Worm (Caenorhabditis elegans): Measurements from ENCODE around the gene hecd-1.

Gene hecd-1

DNA sequence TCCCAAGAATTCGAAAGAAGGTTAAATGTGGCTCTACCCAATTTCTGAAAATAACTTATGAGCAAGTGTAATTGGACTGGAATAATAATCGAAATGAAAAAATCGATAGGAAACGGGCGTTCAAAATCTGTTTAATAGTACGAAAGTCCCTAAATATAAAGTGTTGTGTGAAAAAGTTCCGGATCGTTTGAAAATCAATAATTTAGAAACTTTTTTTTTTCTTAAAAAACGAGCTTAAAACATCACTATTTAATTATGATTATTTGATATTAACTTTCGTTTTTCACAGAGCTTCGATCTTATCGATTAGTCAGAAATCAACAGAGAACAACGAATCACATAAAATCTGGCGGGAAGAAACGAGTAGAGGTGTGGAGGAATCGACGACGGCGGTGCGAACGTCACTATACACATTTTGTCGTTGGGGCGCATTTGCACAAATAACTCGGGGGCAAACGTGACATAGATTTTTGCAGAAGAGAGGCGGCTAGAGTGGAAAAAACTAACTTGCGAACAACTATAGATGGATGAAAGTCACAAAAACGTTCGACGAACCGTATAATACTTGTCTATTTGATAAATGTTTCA is at the start of gene hecd-1:
Gene hecd-1 (minus strand): TSS at position 51 of the 588 bp plus-strand sequence.
- TF ChIP-seq ama-1 (optimal IDR thresholded peaks at IDR 0.05) (no peak), pes-1 (GFP tag; IDR thresholded peaks at IDR 0.05) (no peak), ceh-13 (GFP tag; optimal IDR thresholded peaks at IDR 0.05) (no peak), F13C5.2 (tag; optimal IDR thresholded peaks at IDR 0.05) (no peak), tbx-37 (GFP tag; conservative IDR thresholded peaks at IDR 0.05) (no peak), tbx-11 (GFP tag; IDR thresholded peaks at IDR 0.05) (no peak), hnd-1 (tag; optimal IDR thresholded peaks at IDR 0.05) (no peak)

DNA sequence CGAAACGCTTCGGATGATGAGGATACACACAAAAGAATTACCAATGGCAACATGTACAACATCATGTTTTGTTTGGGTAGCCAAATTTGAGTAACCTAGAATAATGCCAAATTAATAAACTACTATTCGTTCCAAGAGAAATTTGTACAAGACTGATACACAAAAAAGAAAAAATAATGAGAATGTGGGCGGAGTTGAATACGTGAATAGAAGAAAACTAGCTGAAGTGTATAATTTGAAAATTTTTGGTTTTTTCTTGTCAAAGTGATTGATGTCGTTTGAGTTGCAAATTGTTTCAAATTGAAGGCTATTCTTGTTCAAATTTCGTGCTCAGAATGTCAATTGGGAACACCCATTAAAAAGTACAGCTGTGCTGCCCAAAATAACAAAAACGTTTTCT is 47.2 kb upstream of the hecd-1 start, which contains the start of gene R13A1.5:
Gene R13A1.5 (minus strand): TSS at position 101 of the 400 bp plus-strand sequence.
- TF ChIP-seq hnd-1 (tag; optimal IDR thresholded peaks at IDR 0.05) (no peak), tbx-37 (GFP tag; conservative IDR thresholded peaks at IDR 0.05) (no peak), scrt-1 (GFP tag; IDR thresholded peaks at IDR 0.05) (no peak), hmbx-1 (tag; optimal IDR thresholded peaks at IDR 0.05) (no peak), F13C5.2 (tag; optimal IDR thresholded peaks at IDR 0.05) (no peak), ama-1 (optimal IDR thresholded peaks at IDR 0.05) (no peak), pes-1 (GFP tag; IDR thresholded peaks at IDR 0.05) (no peak), B0310.2 (tag; optimal IDR thresholded peaks at IDR 0.05) (no peak), tbx-11 (GFP tag; IDR thresholded peaks at IDR 0.05) (no peak), aly-1 (tag; optimal IDR thresholded peaks at IDR 0.05) (no peak), hmg-4 (GFP tag; optimal IDR thresholded peaks at IDR 0.05) (no peak), tra-4 (tag; optimal IDR thresholded peaks at IDR 0.05) (no peak)

DNA sequence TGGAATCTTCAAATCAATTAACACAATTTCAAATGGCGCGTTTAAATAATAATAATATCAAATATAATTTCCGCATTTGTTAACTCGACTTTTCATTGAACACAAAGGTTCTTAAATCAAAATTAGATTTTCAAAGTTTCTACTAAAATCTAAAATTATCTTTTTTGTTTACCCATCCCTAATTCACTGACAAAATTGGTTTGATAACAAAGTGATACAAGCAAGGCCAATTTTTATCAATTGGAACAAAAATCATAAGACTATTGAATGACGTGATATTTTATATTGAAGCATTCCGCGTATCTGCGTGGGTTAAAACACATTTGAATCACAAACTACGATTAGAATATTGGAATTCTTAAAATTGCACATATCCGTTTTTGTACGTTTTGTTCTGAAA is 45.9 kb upstream of the hecd-1 start:
- TF ChIP-seq tbx-11 (GFP tag; IDR thresholded peaks at IDR 0.05) (no peak), aly-1 (tag; optimal IDR thresholded peaks at IDR 0.05) (no peak)

DNA sequence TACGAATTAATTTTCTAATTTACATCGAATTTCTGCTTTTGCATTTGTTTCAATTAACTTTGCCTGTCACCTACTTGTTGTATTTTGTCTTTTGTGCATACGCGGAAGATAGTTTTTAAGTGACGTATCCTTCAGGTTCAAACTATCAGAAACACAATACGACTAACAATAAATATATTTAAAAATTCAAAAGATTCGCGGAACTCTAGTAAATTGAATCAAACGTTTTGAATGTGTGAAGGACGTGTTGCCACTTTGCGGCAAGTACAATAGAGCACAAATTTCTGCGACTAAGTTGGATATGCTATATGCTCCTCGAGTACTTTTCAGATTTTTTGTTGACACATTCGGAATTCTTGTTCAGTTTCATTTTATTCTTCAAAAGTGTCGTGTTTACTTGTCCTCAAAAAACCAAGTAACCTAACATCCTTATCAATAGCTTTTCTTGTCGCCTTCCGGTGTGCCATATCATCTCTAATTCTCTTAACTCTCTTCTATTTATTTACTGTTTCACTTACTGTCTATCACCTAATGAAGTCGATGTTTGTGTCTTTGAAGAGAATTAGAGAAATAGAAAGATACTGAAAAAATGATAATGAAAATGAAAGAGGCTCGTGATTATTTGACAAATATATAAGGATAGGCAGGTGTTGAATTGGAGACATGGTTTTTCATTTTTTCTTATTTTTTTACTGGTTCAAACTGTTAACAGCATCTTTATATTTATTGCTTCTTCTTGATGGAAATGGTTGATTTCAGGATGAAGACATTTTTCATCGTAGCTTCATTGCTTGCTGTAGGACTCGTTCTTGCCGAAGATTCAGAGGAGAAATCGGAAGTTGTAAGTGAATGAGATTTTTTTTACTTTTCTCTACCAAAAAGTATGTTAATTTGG is 44.3 kb upstream of the hecd-1 start, which contains the start of gene srlf-7:
Gene srlf-7 (plus strand): TSS at position 760 of the 895 bp plus-strand sequence.
- TF ChIP-seq ceh-13 (GFP tag; optimal IDR thresholded peaks at IDR 0.05) (no peak), sea-1 (GFP tag; conservative IDR thresholded peaks at IDR 0.05) (no peak), hnd-1 (tag; optimal IDR thresholded peaks at IDR 0.05) (no peak), ceh-36 (tag; optimal IDR thresholded peaks at IDR 0.05) (no peak), pes-1 (GFP tag; IDR thresholded peaks at IDR 0.05) (no peak), hmg-4 (GFP tag; optimal IDR thresholded peaks at IDR 0.05) (no peak), tra-4 (tag; optimal IDR thresholded peaks at IDR 0.05) (no peak), hmbx-1 (tag; optimal IDR thresholded peaks at IDR 0.05) (no peak), tbx-11 (GFP tag; IDR thresholded peaks at IDR 0.05) (no peak), scrt-1 (GFP tag; IDR thresholded peaks at IDR 0.05) (no peak), F13C5.2 (tag; optimal IDR thresholded peaks at IDR 0.05) (no peak), flt-1 (GFP tag; IDR thresholded peaks at IDR 0.05) (no peak), ets-7 (tag; optimal IDR thresholded peaks at IDR 0.05) (no peak), B0310.2 (tag; optimal IDR thresholded peaks at IDR 0.05) (no peak), tbx-37 (GFP tag; conservative IDR thresholded peaks at IDR 0.05) (no peak), aly-1 (tag; optimal IDR thresholded peaks at IDR 0.05) (no peak), ama-1 (optimal IDR thresholded peaks at IDR 0.05) (no peak)

DNA sequence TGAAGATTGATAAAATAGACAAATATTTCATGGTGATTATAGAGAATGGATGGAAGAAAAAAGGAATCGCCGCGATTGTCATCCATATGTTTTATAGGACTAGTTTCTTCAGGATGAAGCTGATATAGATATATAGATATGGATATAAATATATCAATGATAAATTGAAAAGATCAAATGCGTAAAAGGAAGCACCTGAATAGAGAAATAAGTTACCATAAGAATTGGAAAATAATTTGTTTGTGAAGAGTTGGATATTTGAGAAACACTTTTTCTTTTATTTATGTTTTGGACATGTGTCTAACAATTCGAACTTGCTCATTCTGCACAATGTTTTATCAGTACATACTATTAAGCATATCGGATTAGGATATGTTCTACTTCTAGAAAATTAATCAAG is 43.5 kb upstream of the hecd-1 start, which contains the start of gene C42D4.13:
Gene C42D4.13 (minus strand): TSS at position 101 of the 400 bp plus-strand sequence.
- TF ChIP-seq tbx-37 (GFP tag; conservative IDR thresholded peaks at IDR 0.05) (no peak), hmbx-1 (tag; optimal IDR thresholded peaks at IDR 0.05) (no peak), pes-1 (GFP tag; IDR thresholded peaks at IDR 0.05) (no peak), ets-7 (tag; optimal IDR thresholded peaks at IDR 0.05) (no peak), ceh-36 (tag; optimal IDR thresholded peaks at IDR 0.05) (no peak), sea-1 (GFP tag; conservative IDR thresholded peaks at IDR 0.05) (no peak)

DNA sequence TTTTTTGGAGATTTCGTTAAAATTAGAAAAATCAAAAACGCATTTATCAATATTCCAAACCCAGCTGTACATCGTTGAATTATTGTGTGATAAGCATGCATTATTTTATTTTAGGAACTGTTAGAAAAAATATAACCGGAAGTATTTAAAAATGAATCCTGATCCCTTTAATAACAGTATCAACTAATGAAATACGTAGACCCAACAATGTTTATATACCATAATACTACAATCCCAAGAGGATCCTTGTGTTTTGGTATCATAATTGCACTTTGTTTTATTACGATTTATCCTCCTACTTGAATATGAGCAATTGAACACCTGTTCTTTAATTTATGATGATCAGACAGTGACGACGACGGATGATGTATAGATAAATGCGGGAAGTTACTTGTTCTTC is 42.2 kb upstream of the hecd-1 start, which contains the start of gene str-249:
Gene str-249 (minus strand): TSS at position 101 of the 400 bp plus-strand sequence.
- TF ChIP-seq ceh-13 (GFP tag; optimal IDR thresholded peaks at IDR 0.05) (no peak), hmbx-1 (tag; optimal IDR thresholded peaks at IDR 0.05) (no peak), ceh-36 (tag; optimal IDR thresholded peaks at IDR 0.05) (no peak), ets-7 (tag; optimal IDR thresholded peaks at IDR 0.05) (no peak), flt-1 (GFP tag; IDR thresholded peaks at IDR 0.05) (no peak), sea-1 (GFP tag; conservative IDR thresholded peaks at IDR 0.05) (no peak), pes-1 (GFP tag; IDR thresholded peaks at IDR 0.05) (no peak), hnd-1 (tag; optimal IDR thresholded peaks at IDR 0.05) (no peak), tbx-11 (GFP tag; IDR thresholded peaks at IDR 0.05) (no peak), B0310.2 (tag; optimal IDR thresholded peaks at IDR 0.05) (no peak), hmg-4 (GFP tag; optimal IDR thresholded peaks at IDR 0.05) (no peak), F13C5.2 (tag; optimal IDR thresholded peaks at IDR 0.05) (no peak)

DNA sequence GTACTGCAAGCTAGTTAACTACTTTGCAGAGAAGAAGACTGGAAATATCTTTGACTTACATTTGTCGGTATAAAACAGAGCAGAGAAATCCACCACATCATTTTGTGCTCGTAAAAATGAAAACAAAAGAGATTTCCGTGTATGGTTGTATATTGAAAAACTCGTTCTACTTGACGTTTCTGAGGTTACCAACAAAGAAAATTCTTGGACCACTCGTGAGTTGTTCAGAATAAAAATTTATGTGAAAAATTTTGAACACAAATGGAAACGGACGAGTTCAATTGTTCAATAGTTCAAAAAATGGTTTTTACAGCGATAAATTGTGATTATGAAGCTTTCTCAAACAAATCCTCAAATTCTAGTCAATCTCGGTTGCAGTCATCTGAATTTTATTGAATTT is 40.1 kb upstream of the hecd-1 start, which contains the start of gene clec-179:
Gene clec-179 (minus strand): TSS at position 101 of the 400 bp plus-strand sequence.
- TF ChIP-seq tbx-11 (GFP tag; IDR thresholded peaks at IDR 0.05) (no peak), hmbx-1 (tag; optimal IDR thresholded peaks at IDR 0.05) (no peak), ama-1 (optimal IDR thresholded peaks at IDR 0.05) (no peak), hmg-4 (GFP tag; optimal IDR thresholded peaks at IDR 0.05) (no peak), hnd-1 (tag; optimal IDR thresholded peaks at IDR 0.05) (no peak)

Data from whole organism, early embryonic.